Fruit fly (Drosophila melanogaster) Kc167 (cell line): Measurements from ENCODE around the gene eIF4A.

ENCODE experiments used
- psq ChIP-seq: fragments of >200 bp; optimal IDR thresholded peaks from 2 replicates; lab custom pipeline; 2017; ENCODE audit warnings: missing external identifiers
- ttk ChIP-seq: sonication (Bioruptor generic); optimal IDR thresholded peaks from 2 replicates; lab custom pipeline; 2017; ENCODE audit warnings: missing external identifiers

- TF ChIP-seq ttk (no peak), psq (lab: Kevin White, UChicago) (no peak)
Observed at dm6 chr2L:5978333-5979054, 3.1 kb upstream of the eIF4A start.
